Worm (Caenorhabditis elegans): ENCODE measurements around the gene F15A8.1.

DNA sequence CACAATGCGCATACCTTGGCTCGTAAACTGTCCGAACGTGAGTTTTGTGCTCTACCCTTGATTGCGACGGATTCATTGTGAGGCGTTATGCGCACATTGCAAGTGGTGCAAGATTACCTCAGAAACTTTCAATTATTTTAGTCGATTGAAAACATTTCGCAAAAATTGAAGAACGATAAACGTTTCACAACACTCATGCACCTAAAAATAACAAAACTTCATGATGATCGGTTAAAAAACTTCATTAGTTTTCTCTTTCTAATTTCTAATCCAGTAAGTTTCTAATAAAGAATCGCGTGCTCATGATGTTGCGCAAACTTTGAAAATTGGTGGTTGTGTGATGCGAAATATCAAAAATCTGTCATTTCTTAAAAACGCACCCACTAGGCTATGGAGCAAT lies 22.0 kb upstream of the F15A8.1 start, which contains the start of gene dop-1:
- TF ChIP-seq klf-2 (GFP tag; conservative IDR thresholded peaks at IDR 0.05) (no peak), med-1 (GFP tag; optimal IDR thresholded peaks at IDR 0.05; ENCODE audit: insufficient read depth) (no peak)

Data from whole organism, midembryonic.